Fruit fly (Drosophila melanogaster): ENCODE measurements around the gene Cpr30B.

DNA sequence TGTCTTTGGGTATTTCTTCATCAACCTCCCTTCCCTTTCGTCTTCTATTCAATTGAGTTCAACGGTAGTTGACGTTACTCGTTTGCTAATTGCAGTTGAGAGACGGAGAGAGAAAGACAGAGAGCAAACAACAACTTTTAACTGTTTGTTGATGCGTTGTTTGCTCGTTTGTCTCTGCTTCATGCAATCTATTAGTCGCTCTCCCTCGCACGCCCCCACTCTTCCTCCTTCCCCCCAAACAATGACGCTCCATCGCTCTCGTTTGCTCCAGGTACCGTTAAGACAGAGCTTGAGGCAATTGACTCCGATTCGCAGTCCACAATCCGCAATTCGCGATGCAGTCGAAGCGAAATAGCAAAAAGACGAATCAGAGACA, 45.4 kb upstream of the Cpr30B start:
- TF ChIP-seq gl (tag; optimal IDR thresholded peaks at IDR 0.05) (no peak), CG34367 (tag; optimal IDR thresholded peaks at IDR 0.05) (no peak), Pif1B (GFP tag; optimal IDR thresholded peaks at IDR 0.05) (no peak), CG14655 (GFP tag; optimal IDR thresholded peaks at IDR 0.05) (no peak), CG10348 (GFP tag; IDR thresholded peaks at IDR 0.05) (no peak), CG9948 (tag; optimal IDR thresholded peaks at IDR 0.05) (no peak), CG17806 (tag; optimal IDR thresholded peaks at IDR 0.05) (no peak), Pif1A (GFP tag; optimal IDR thresholded peaks at IDR 0.05) (no peak), Ets98B (GFP tag; IDR thresholded peaks at IDR 0.05) (no peak; the same call in 1 of the 2 replicates), CG13204 (GFP tag; optimal IDR thresholded peaks at IDR 0.05) (no peak), CG32121 (GFP tag; IDR thresholded peaks at IDR 0.05) (no peak), D1 (tag; optimal IDR thresholded peaks at IDR 0.05) (no peak), CG8301 (tag; optimal IDR thresholded peaks at IDR 0.05) (no peak), Snoo (tag; optimal IDR thresholded peaks at IDR 0.05) (no peak)

All from whole organism, pupa.